Worm (Caenorhabditis elegans): Measurements from ENCODE around the gene C56A3.5.

Gene C56A3.5

DNA sequence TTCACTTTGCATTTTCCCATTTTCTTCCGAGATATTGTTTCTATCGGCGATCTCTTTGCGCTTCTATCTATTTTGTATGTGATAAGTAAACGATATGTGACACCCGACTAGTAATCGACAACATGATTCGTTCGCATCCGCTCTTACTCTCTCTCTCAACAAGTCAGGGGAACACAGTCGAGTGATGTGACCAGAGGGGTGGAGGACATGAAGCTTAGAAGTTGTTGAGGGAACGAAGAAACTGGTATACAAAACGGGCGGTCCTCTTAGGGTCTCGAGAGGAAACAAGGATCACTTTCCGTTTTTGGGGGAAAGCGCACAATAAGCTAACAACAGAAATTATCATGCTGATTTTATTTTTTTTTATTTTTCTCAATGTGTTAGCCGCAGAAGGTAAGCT lies 41.3 kb downstream of the C56A3.5 start, which contains the start of gene F53F4.4:
TSS of gene F53F4.4 (plus strand) at position 301 of the 400 bp plus-strand sequence.
- TF ChIP-seq elt-3 (tag; optimal IDR thresholded peaks at IDR 0.05) (no peak), lsy-12 (tag; optimal IDR thresholded peaks at IDR 0.05) (no peak), tbx-2 (tag; optimal IDR thresholded peaks at IDR 0.05) (no peak), daf-12 (tag; optimal IDR thresholded peaks at IDR 0.05) (no peak), pqm-1 (tag; optimal IDR thresholded peaks at IDR 0.05) (no peak), eor-1 (tag; optimal IDR thresholded peaks at IDR 0.05) (no peak), ceh-28 (tag; optimal IDR thresholded peaks at IDR 0.05) (no peak), mml-1 (tag; optimal IDR thresholded peaks at IDR 0.05) (no peak), ztf-11 (tag; optimal IDR thresholded peaks at IDR 0.05) (no peak), ama-1 (optimal IDR thresholded peaks at IDR 0.05) (no peak), snpc-4 (tag; optimal IDR thresholded peaks at IDR 0.05) (no peak), unc-39 (tag; optimal IDR thresholded peaks at IDR 0.05) (no peak), nhr-11 (tag; optimal IDR thresholded peaks at IDR 0.05) (no peak), nhr-237 (tag; optimal IDR thresholded peaks at IDR 0.05) (no peak), egl-5 (tag; optimal IDR thresholded peaks at IDR 0.05) (no peak), R02D3.7 (tag; optimal IDR thresholded peaks at IDR 0.05) (no peak), fos-1 (tag; optimal IDR thresholded peaks at IDR 0.05) (no peak), nhr-67 (tag; optimal IDR thresholded peaks at IDR 0.05) (no peak), nhr-28 (tag; optimal IDR thresholded peaks at IDR 0.05) (no peak)

DNA sequence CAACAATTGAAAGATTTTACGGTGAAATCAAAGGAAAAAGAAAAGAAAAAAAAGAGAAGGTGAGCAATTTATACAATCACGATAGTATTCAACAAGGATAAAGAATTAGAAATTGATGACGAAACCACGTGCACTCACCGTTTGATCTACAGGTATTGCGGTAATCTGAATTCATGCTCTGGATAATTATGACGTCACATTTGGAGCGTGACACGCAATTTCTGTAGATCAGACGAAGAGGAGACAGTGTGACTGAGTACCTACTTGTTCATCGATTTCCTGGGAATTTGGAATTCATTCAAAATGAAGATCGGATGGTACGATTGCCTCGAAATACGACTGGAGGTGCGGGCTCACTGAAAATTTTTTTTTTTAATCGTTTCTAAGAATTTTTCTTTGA lies 46.6 kb downstream of the C56A3.5 start:
- TF ChIP-seq aly-2 (tag; optimal IDR thresholded peaks at IDR 0.05), result no peak
- no peak for TF ChIP-seq elt-2 (tag; optimal IDR thresholded peaks at IDR 0.05)
- no peak for TF ChIP-seq nhr-76 (tag; optimal IDR thresholded peaks at IDR 0.05)
- TF ChIP-seq ceh-82 (tag; optimal IDR thresholded peaks at IDR 0.05), result no peak
- no peak for TF ChIP-seq nhr-25 (tag; optimal IDR thresholded peaks at IDR 0.05)
- no peak for TF ChIP-seq unc-39 (tag; optimal IDR thresholded peaks at IDR 0.05)
- TF ChIP-seq nhr-11 (tag; optimal IDR thresholded peaks at IDR 0.05), result no peak
- TF ChIP-seq unc-62 (GFP tag; optimal IDR thresholded peaks at IDR 0.05), result no peak
- no peak for TF ChIP-seq fos-1 (tag; optimal IDR thresholded peaks at IDR 0.05)
- TF ChIP-seq daf-12 (tag; optimal IDR thresholded peaks at IDR 0.05), result no peak
- no peak for TF ChIP-seq nfya-1 (tag; optimal IDR thresholded peaks at IDR 0.05; ENCODE audit: insufficient read depth)
- TF ChIP-seq lin-39 (tag; optimal IDR thresholded peaks at IDR 0.05), result no peak
- TF ChIP-seq ZK546.5 (tag; optimal IDR thresholded peaks at IDR 0.05), result no peak
- no peak for TF ChIP-seq elt-1 (tag; optimal IDR thresholded peaks at IDR 0.05)
- no peak for TF ChIP-seq sea-2 (GFP tag; optimal IDR thresholded peaks at IDR 0.05)
- no peak for TF ChIP-seq skn-1 (tag; optimal IDR thresholded peaks at IDR 0.05)
- TF ChIP-seq nhr-67 (tag; optimal IDR thresholded peaks at IDR 0.05), result no peak
- TF ChIP-seq lin-15B (tag; optimal IDR thresholded peaks at IDR 0.05), result no peak
- TF ChIP-seq zag-1 (tag; optimal IDR thresholded peaks at IDR 0.05), result no peak

DNA sequence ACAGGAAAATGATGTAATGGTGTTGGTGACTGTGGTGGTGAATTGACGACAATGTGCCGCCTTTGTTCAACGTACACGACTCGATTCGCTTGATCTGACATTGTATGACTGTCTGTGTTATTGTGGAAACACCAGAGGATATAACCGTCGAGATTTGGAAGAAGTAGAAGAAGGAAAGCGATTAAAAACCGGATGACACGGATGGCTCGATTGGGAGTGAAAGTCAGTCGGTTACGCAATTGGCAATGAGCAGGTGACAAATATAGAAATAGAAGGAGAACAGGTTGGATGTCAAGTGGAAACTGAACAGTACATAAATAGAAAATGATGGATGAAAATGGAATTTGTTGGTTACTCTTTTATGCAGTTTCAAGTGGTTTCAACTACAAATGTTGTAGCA lies 49.1 kb downstream of the C56A3.5 start, which contains the start of gene rdy-2:
TSS of gene rdy-2 (minus strand) at position 101 of the 400 bp plus-strand sequence.
- TF ChIP-seq ceh-82 (tag; optimal IDR thresholded peaks at IDR 0.05), result no peak
- no peak for TF ChIP-seq hmg-11 (tag; optimal IDR thresholded peaks at IDR 0.05)
- TF ChIP-seq jun-1 (tag; optimal IDR thresholded peaks at IDR 0.05), result no peak
- TF ChIP-seq nhr-11 (tag; optimal IDR thresholded peaks at IDR 0.05), result no peak
